Fruit fly (Drosophila melanogaster) whole organism, embryonic: ENCODE data around the gene dpy.

Experiments used
- Bdp1 ChIP-seq: fragments of 200-800 bp; sonication (Bioruptor generic); optimal IDR thresholded peaks from 3 replicates; lab custom pipeline; 2016; ENCODE audit warnings: missing biosample characterization, missing genetic modification characterization
- BtbVII ChIP-seq: fragments of 200-800 bp; sonication (Bioruptor generic); optimal IDR thresholded peaks from 3 replicates; lab custom pipeline; 2017; ENCODE audit warnings: missing biosample characterization, mild to moderate bottlenecking, missing genetic modification characterization
- CG1024 ChIP-seq: fragments of 200-800 bp; sonication (Bioruptor generic); IDR thresholded peaks from 2 replicates; pipeline ENCODE4 v1.3.6; 2022; ENCODE audit warnings: missing biosample characterization, missing genetic modification characterization
- CG10565 ChIP-seq: fragments of 200-800 bp; sonication (Bioruptor generic); optimal IDR thresholded peaks from 3 replicates; lab custom pipeline; 2016; ENCODE audit warnings: missing biosample characterization, mild to moderate bottlenecking, missing genetic modification characterization
- CG11695 ChIP-seq: fragments of 200-800 bp; sonication (Bioruptor generic); IDR thresholded peaks from 3 replicates; pipeline ENCODE4 v1.3.6; 2022; ENCODE audit warnings: missing biosample characterization, missing genetic modification characterization
- CG12391 ChIP-seq: fragments of 200-800 bp; sonication (Bioruptor generic); optimal IDR thresholded peaks from 3 replicates; lab custom pipeline; 2018; ENCODE audit warnings: missing biosample characterization, mild to moderate bottlenecking, missing genetic modification characterization, moderate library complexity
- CG12659 ChIP-seq: fragments of 200-800 bp; sonication (Bioruptor generic); optimal IDR thresholded peaks from 3 replicates; lab custom pipeline; 2017; ENCODE audit warnings: mild to moderate bottlenecking, missing biosample characterization, missing genetic modification reagents, missing genetic modification characterization
- CG14014 ChIP-seq: fragments of 200-800 bp; sonication (Bioruptor generic); IDR thresholded peaks from 2 replicates; pipeline ENCODE4 v1.3.6; 2022; ENCODE audit warnings: missing biosample characterization, missing genetic modification characterization
- CG14965 ChIP-seq: fragments of 200-800 bp; sonication (Bioruptor generic); optimal IDR thresholded peaks from 2 replicates; lab custom pipeline; 2016; ENCODE audit warnings: missing biosample characterization, missing genetic modification characterization, borderline replicate concordance
- CG17361 ChIP-seq: fragments of 200-800 bp; sonication (Bioruptor generic); IDR thresholded peaks from 3 replicates; pipeline ENCODE4 v1.3.6; 2022; ENCODE audit warnings: missing biosample characterization, missing genetic modification characterization
- CG18262 ChIP-seq: fragments of 200-800 bp; optimal IDR thresholded peaks from 3 replicates; lab custom pipeline; 2019; ENCODE audit warnings: missing biosample characterization, mild to moderate bottlenecking, missing genetic modification characterization, moderate library complexity
- CG1832 ChIP-seq: fragments of 200-800 bp; sonication (Bioruptor generic); optimal IDR thresholded peaks from 2 replicates; lab custom pipeline; 2017; ENCODE audit warnings: missing biosample characterization, mild to moderate bottlenecking, missing genetic modification characterization, inconsistent platforms
- CG2129 ChIP-seq: fragments of 200-800 bp; sonication (Bioruptor generic); IDR thresholded peaks from 2 replicates; pipeline ENCODE4 v1.3.6; 2022; ENCODE audit warnings: missing biosample characterization, missing genetic modification characterization; ENCODE audit not compliant: partially characterized antibody
- CG30020 ChIP-seq: fragments of 200-800 bp; optimal IDR thresholded peaks from 2 replicates; lab custom pipeline; 2019; ENCODE audit warnings: missing biosample characterization, mild to moderate bottlenecking, missing genetic modification characterization, moderate library complexity
- CG30403 ChIP-seq: fragments of 200-800 bp; sonication (Bioruptor generic); optimal IDR thresholded peaks from 3 replicates; lab custom pipeline; 2016; ENCODE audit warnings: missing biosample characterization, missing genetic modification characterization
- CG4617 ChIP-seq: fragments of 200-800 bp; sonication (Bioruptor generic); optimal IDR thresholded peaks from 3 replicates; lab custom pipeline; 2016; ENCODE audit warnings: missing biosample characterization, missing genetic modification characterization, borderline replicate concordance
- CG4820 ChIP-seq: fragments of 200-800 bp; sonication (Bioruptor generic); optimal IDR thresholded peaks from 3 replicates; lab custom pipeline; 2016; ENCODE audit warnings: missing biosample characterization, missing genetic modification characterization
- CG9932 ChIP-seq: fragments of 200-800 bp; sonication (Bioruptor generic); IDR thresholded peaks from 2 replicates; pipeline ENCODE4 v1.3.6; 2022; ENCODE audit warnings: missing biosample characterization, missing genetic modification characterization
- Fer1 ChIP-seq: fragments of 200-800 bp; sonication (Bioruptor generic); optimal IDR thresholded peaks from 2 replicates; lab custom pipeline; 2017; ENCODE audit warnings: missing biosample characterization, mild to moderate bottlenecking, missing genetic modification characterization
- HLH54F ChIP-seq: fragments of 200-800 bp; sonication (Bioruptor generic); optimal IDR thresholded peaks from 3 replicates; lab custom pipeline; 2016; ENCODE audit warnings: missing biosample characterization, missing genetic modification characterization
- Hr78 ChIP-seq, 2 experiments: fragments of 200-800 bp in 1 of 2; fragments of >200 bp in 1 of 2; sonication (Bioruptor generic) in 1 of 2; optimal IDR thresholded peaks; 2 replicates each; lab custom pipeline; 2017 to 2019; ENCODE audit warnings: missing biosample characterization in 2 of 2, missing genetic modification characterization in 2 of 2, mild to moderate bottlenecking in 1 of 2, moderate library complexity in 1 of 2
- Meics ChIP-seq: fragments of 200-800 bp; sonication (Bioruptor generic); optimal IDR thresholded peaks from 2 replicates; lab custom pipeline; 2017; ENCODE audit warnings: missing biosample characterization, mild to moderate bottlenecking, missing genetic modification characterization
- NC2α ChIP-seq: fragments of 200-800 bp; sonication (Bioruptor generic); optimal IDR thresholded peaks from 2 replicates; lab custom pipeline; 2016; ENCODE audit warnings: missing biosample characterization, missing genetic modification characterization
- NC2β ChIP-seq: fragments of 200-800 bp; sonication (Bioruptor generic); optimal IDR thresholded peaks from 2 replicates; lab custom pipeline; 2016; ENCODE audit warnings: missing biosample characterization, missing genetic modification characterization
- NK7.1 ChIP-seq: fragments of 200-800 bp; sonication (Bioruptor generic); optimal IDR thresholded peaks from 3 replicates; lab custom pipeline; 2016; ENCODE audit warnings: missing biosample characterization, missing genetic modification characterization
- Nf-YC ChIP-seq: fragments of 200-800 bp; optimal IDR thresholded peaks from 3 replicates; lab custom pipeline; 2019; ENCODE audit warnings: missing biosample characterization, mild to moderate bottlenecking, missing genetic modification characterization, moderate library complexity
- Six4 ChIP-seq: fragments of 200-800 bp; sonication (Bioruptor generic); optimal IDR thresholded peaks from 2 replicates; lab custom pipeline; 2016; ENCODE audit warnings: missing biosample characterization, missing genetic modification characterization
- ab ChIP-seq: fragments of 200-800 bp; sonication (Bioruptor generic); optimal IDR thresholded peaks from 2 replicates; lab custom pipeline; 2016; ENCODE audit warnings: missing biosample characterization, missing genetic modification characterization
- bcd ChIP-seq: fragments of 200-800 bp; sonication (Bioruptor generic); optimal IDR thresholded peaks from 2 replicates; lab custom pipeline; 2017; ENCODE audit warnings: missing biosample characterization, mild to moderate bottlenecking, missing genetic modification characterization
- bsh ChIP-seq, 2 experiments: fragments of 200-800 bp; sonication (Bioruptor generic); optimal IDR thresholded peaks; 2 replicates each; lab custom pipeline; 2017 to 2018; ENCODE audit warnings: mild to moderate bottlenecking in 2 of 2, missing biosample characterization in 2 of 2, missing genetic modification characterization in 2 of 2, moderate library complexity in 1 of 2
- caup ChIP-seq: fragments of 200-800 bp; sonication (Bioruptor generic); optimal IDR thresholded peaks from 3 replicates; lab custom pipeline; 2017; ENCODE audit warnings: missing biosample characterization, mild to moderate bottlenecking, missing genetic modification characterization, moderate library complexity; ENCODE audit not compliant: severe bottlenecking
- danr ChIP-seq: fragments of 200-800 bp; sonication (Bioruptor generic); IDR thresholded peaks from 2 replicates; pipeline ENCODE4 v1.3.6; 2022; ENCODE audit warnings: missing biosample characterization, missing genetic modification characterization
- dimm ChIP-seq: fragments of 200-800 bp; sonication (Bioruptor generic); IDR thresholded peaks from 2 replicates; pipeline ENCODE4 v1.3.6; 2022; ENCODE audit warnings: missing biosample characterization, missing genetic modification characterization
- en ChIP-seq: fragments of 200-800 bp; sonication (Bioruptor generic); optimal IDR thresholded peaks from 2 replicates; lab custom pipeline; 2016; ENCODE audit warnings: missing biosample characterization, missing genetic modification characterization
- fru ChIP-seq: fragments of >200 bp; optimal IDR thresholded peaks from 2 replicates; lab custom pipeline; 2017
- gcm ChIP-seq: fragments of 200-800 bp; sonication (Bioruptor generic); optimal IDR thresholded peaks from 2 replicates; lab custom pipeline; 2019; ENCODE audit warnings: missing biosample characterization, mild to moderate bottlenecking, missing genetic modification characterization, moderate library complexity
- gro ChIP-seq: fragments of 200-800 bp; sonication (Bioruptor generic); optimal IDR thresholded peaks from 2 replicates; lab custom pipeline; 2016; ENCODE audit warnings: missing biosample characterization, missing genetic modification characterization
- lov ChIP-seq, 2 experiments: fragments of 200-800 bp in 1 of 2; fragments of >200 bp in 1 of 2; sonication (Bioruptor generic) in 1 of 2; IDR thresholded peaks in 1 of 2; optimal IDR thresholded peaks in 1 of 2; 2 replicates in 1 of 2; 3 replicates in 1 of 2; pipeline versions ENCODE4 v1.3.6 to Lab custom; 2017 to 2022; ENCODE audit warnings: missing biosample characterization in 1 of 2, missing genetic modification characterization in 1 of 2
- onecut ChIP-seq: fragments of 200-800 bp; sonication (Bioruptor generic); IDR thresholded peaks from 2 replicates; pipeline ENCODE4 v1.3.6; 2022; ENCODE audit warnings: missing biosample characterization, missing genetic modification characterization
- otp ChIP-seq: fragments of 200-800 bp; sonication (Bioruptor generic); IDR thresholded peaks from 3 replicates; pipeline ENCODE4, ENCODE4 v1.3.6; 2022; ENCODE audit warnings: missing biosample characterization, missing genetic modification characterization
- p53 ChIP-seq: fragments of 200-800 bp; sonication (Bioruptor generic); optimal IDR thresholded peaks from 2 replicates; lab custom pipeline; 2016; ENCODE audit warnings: missing biosample characterization, missing genetic modification characterization
- pita ChIP-seq: fragments of 200-800 bp; sonication (Bioruptor generic); optimal IDR thresholded peaks from 2 replicates; lab custom pipeline; 2017; ENCODE audit warnings: missing biosample characterization, mild to moderate bottlenecking, missing genetic modification characterization
- repo ChIP-seq: fragments of 200-800 bp; sonication (Bioruptor generic); optimal IDR thresholded peaks from 2 replicates; lab custom pipeline; 2016; ENCODE audit warnings: missing biosample characterization, missing genetic modification characterization
- seq ChIP-seq: fragments of 200-800 bp; sonication (Bioruptor generic); IDR thresholded peaks from 2 replicates; pipeline ENCODE4 v1.3.6; 2022; ENCODE audit warnings: missing biosample characterization, missing genetic modification characterization
- shn ChIP-seq: fragments of 200-800 bp; sonication (Bioruptor generic); optimal IDR thresholded peaks from 3 replicates; lab custom pipeline; 2016; ENCODE audit warnings: missing biosample characterization, missing genetic modification characterization
- trem ChIP-seq: fragments of 200-800 bp; optimal IDR thresholded peaks from 3 replicates; lab custom pipeline; 2019; ENCODE audit warnings: missing biosample characterization, mild to moderate bottlenecking, missing genetic modification characterization, moderate library complexity
- usp ChIP-seq: fragments of >200 bp; optimal IDR thresholded peaks from 2 replicates; lab custom pipeline; 2017; ENCODE audit warnings: missing biosample characterization, missing genetic modification characterization
- yki ChIP-seq: fragments of >200 bp; optimal IDR thresholded peaks from 3 replicates; lab custom pipeline; 2018

dpy gene

DNA sequence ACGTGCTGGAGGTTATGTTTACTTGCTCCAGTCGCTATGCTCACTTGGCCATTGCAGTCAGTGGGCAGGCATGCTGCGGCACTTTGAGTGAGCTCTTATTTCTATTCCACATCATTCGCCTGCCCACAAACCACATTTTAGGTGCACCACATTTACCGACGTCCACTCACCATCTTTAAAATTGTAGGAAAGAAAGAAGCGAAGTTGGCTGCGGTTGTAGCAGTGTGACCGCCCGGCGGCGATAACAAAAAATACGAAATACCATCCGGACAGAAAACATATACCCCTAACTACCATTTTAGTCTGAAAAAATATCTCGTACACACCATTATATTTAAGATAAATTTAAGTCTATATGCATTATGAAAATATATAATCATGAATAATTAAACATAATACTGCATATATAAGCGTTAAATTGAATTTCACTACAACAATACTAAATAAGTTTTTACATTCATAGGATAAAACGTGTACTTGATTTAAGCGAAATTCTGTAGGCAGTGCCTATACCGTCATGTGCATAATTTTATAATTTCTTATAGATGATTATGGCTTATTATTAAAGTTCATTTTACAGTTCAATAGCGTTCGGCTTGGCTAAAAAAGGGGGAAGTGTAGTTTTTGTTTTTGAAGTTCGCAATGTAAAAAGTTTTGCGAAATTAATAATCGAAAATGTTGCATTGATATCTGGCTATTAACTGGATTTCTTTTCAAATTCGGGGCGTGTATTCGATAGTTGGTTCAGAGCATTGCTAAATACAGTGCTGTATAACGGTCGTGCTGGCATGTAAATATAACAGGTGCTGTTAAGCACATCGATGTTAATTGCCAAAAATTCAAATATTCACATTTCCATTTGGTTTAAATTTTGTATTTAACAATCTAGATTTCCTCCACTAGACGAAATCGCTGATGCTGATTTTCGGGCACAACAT lies 155.7 kb downstream of the dpy start, which contains the start of gene RpL27A (continued):
- peak; percentile 56 for TF ChIP-seq NC2α
- peak; percentile 88 for TF ChIP-seq onecut
- peak in 1 of 2 experiments; percentile 10 for TF ChIP-seq Hr78 (GFP tag; optimal IDR thresholded peaks at IDR 0.05; lab: Kevin White, UChicago)
- peak; percentile 64 for TF ChIP-seq shn (GFP tag; lab: Kevin White, UChicago)
- peak; percentile 76 for TF ChIP-seq CG9932
- peak; percentile 81 for TF ChIP-seq Fer1
- peak; percentile 85 for TF ChIP-seq bcd (GFP tag; lab: Kevin White, UChicago)
- TF ChIP-seq usp (GFP tag; lab: Kevin White, UChicago): no peak
- TF ChIP-seq dimm (GFP tag; lab: Robert Waterston, UW): peak; percentile 49; the same call in 1 of the 2 replicates
- TF ChIP-seq danr: no peak
- peak; percentile 44 for TF ChIP-seq p53
- peak; percentile 80 for TF ChIP-seq BtbVII (GFP tag; lab: Kevin White, UChicago)
- peak; percentile 23 for TF ChIP-seq gro (GFP tag; lab: Kevin White, UChicago)
- peak; percentile 84 for TF ChIP-seq CG12391 (tag; lab: Kevin White, UChicago)
- peak; percentile 69 for TF ChIP-seq seq (GFP tag; lab: Robert Waterston, UW)
- no peak for TF ChIP-seq CG2129
- no peak for TF ChIP-seq yki (lab: Kevin White, UChicago)
- TF ChIP-seq CG14014 (GFP tag; lab: Robert Waterston, UW): peak; percentile 73
- no peak for TF ChIP-seq fru (lab: Kevin White, UChicago)
- TF ChIP-seq trem (tag; lab: Kevin White, UChicago): peak; percentile 44
- TF ChIP-seq ab (GFP tag; lab: Kevin White, UChicago): no peak
- peak; percentile 56 for TF ChIP-seq Bdp1 (GFP tag; lab: Kevin White, UChicago)
- peak; percentile 43 to 66 for TF ChIP-seq bsh (GFP tag; optimal IDR thresholded peaks at IDR 0.05; lab: Kevin White, UChicago)
- no peak for TF ChIP-seq CG10565 (GFP tag; lab: Kevin White, UChicago)
- TF ChIP-seq CG30020: peak; percentile 94
- peak; percentile 44 for TF ChIP-seq CG4617
- TF ChIP-seq Nf-YC (tag; lab: Kevin White, UChicago): peak; percentile 58
- no peak for TF ChIP-seq lov (optimal IDR thresholded peaks at IDR 0.05; lab: Kevin White, UChicago)
- TF ChIP-seq lov (GFP tag; IDR thresholded peaks at IDR 0.05; lab: Robert Waterston, UW): peak; percentile 79; the same call in 2 of the 3 replicates
- TF ChIP-seq CG14965 (GFP tag; lab: Kevin White, UChicago): no peak
- peak; percentile 55 for TF ChIP-seq NK7.1 (GFP tag; lab: Kevin White, UChicago)
- no peak for TF ChIP-seq CG1832
- TF ChIP-seq CG17361: peak; percentile 84
- peak; percentile 28 for TF ChIP-seq CG4820
- TF ChIP-seq CG1024 (GFP tag; lab: Robert Waterston, UW): peak; percentile 88
- peak; percentile 68 for TF ChIP-seq CG18262 (tag; lab: Kevin White, UChicago)
- peak; percentile 86 for TF ChIP-seq otp (GFP tag; lab: Robert Waterston, UW)
- TF ChIP-seq Meics (GFP tag; lab: Kevin White, UChicago): peak; percentile 87
- peak; percentile 70 for TF ChIP-seq pita (GFP tag; lab: Kevin White, UChicago)
- peak; percentile 42 for TF ChIP-seq en
- peak; percentile 30 for TF ChIP-seq HLH54F (GFP tag; lab: Kevin White, UChicago)
- TF ChIP-seq CG30403 (GFP tag; lab: Kevin White, UChicago): peak; percentile 67
- TF ChIP-seq Six4 (GFP tag; lab: Kevin White, UChicago): peak; percentile 43
- TF ChIP-seq repo (GFP tag; lab: Kevin White, UChicago): peak; percentile 61
- TF ChIP-seq caup (GFP tag; lab: Kevin White, UChicago): peak; percentile 94
- TF ChIP-seq CG12659 (GFP tag; lab: Kevin White, UChicago): peak; percentile 92
- TF ChIP-seq NC2β (GFP tag; lab: Kevin White, UChicago): peak; percentile 92
- peak; percentile 41; the same call in 2 of the 3 replicates for TF ChIP-seq CG11695 (GFP tag; lab: Robert Waterston, UW)
- peak; percentile 71 for TF ChIP-seq gcm (GFP tag; lab: Kevin White, UChicago)
